Fruit fly (Drosophila melanogaster) whole organism, wandering third instar larva: ENCODE measurements around the gene Amnionless.

Source experiments
- CrebA ChIP-seq: fragments of 200-800 bp; sonication (Bioruptor generic); optimal IDR thresholded peaks from 2 replicates; lab custom pipeline; 2016; ENCODE audit warnings: missing biosample characterization, mild to moderate bottlenecking, missing genetic modification characterization, borderline replicate concordance
- Hnf4 ChIP-seq: fragments of 200-800 bp; sonication (Bioruptor generic); optimal IDR thresholded peaks from 2 replicates; lab custom pipeline; 2016; ENCODE audit warnings: missing biosample characterization, mild to moderate bottlenecking, missing genetic modification characterization
- Hr78 ChIP-seq: fragments of >200 bp; optimal IDR thresholded peaks from 2 replicates; lab custom pipeline; 2017; ENCODE audit warnings: missing biosample characterization, missing genetic modification characterization
- Mio ChIP-seq: sonication (Bioruptor generic); optimal IDR thresholded peaks from 2 replicates; lab custom pipeline; 2016; ENCODE audit warnings: missing biosample characterization, missing genetic modification characterization
- Sp1 ChIP-seq: fragments of 200-800 bp; sonication (Bioruptor generic); optimal IDR thresholded peaks from 3 replicates; lab custom pipeline; 2019; ENCODE audit warnings: missing biosample characterization, mild to moderate bottlenecking, missing genetic modification characterization, moderate library complexity
- Vsx2 ChIP-seq: fragments of 200-300, 225-300 bp; sonication (Bioruptor generic); optimal IDR thresholded peaks from 2 replicates; lab custom pipeline; 2018; ENCODE audit warnings: missing biosample characterization, missing genetic modification characterization; ENCODE audit not compliant: partially characterized antibody
- br ChIP-seq: fragments of 200-800 bp; sonication (Bioruptor generic); optimal IDR thresholded peaks from 2 replicates; lab custom pipeline; 2016; ENCODE audit warnings: missing biosample characterization, missing genetic modification characterization
- dl ChIP-seq, 2 experiments: fragments of 175-275, 200-275 bp in 1 of 2; fragments of 200-275 bp in 1 of 2; sonication (Bioruptor generic); optimal IDR thresholded peaks; lab custom pipeline; 2018; ENCODE audit warnings: mild to moderate bottlenecking in 2 of 2, missing biosample characterization in 2 of 2, missing genetic modification characterization in 2 of 2, moderate library complexity in 2 of 2; ENCODE audit not compliant: partially characterized antibody in 2 of 2, insufficient read depth in 1 of 2
- dsf ChIP-seq: sonication (Bioruptor generic); optimal IDR thresholded peaks from 2 replicates; lab custom pipeline; 2016; ENCODE audit warnings: missing biosample characterization, missing genetic modification characterization, borderline replicate concordance
- h ChIP-seq: fragments of 200-800 bp; sonication (Bioruptor generic); optimal IDR thresholded peaks from 3 replicates; lab custom pipeline; 2016; ENCODE audit warnings: missing biosample characterization, mild to moderate bottlenecking, missing genetic modification characterization
- lola ChIP-seq: fragments of >200 bp; optimal IDR thresholded peaks from 2 replicates; lab custom pipeline; 2017; ENCODE audit warnings: missing biosample characterization, missing genetic modification characterization
- psq ChIP-seq: fragments of 200-800 bp; sonication (Bioruptor generic); optimal IDR thresholded peaks from 3 replicates; lab custom pipeline; 2017; ENCODE audit warnings: missing biosample characterization, mild to moderate bottlenecking, missing genetic modification characterization, moderate library complexity
- sv ChIP-seq: fragments of 200-800 bp; sonication (Bioruptor generic); optimal IDR thresholded peaks from 3 replicates; lab custom pipeline; 2016; ENCODE audit warnings: missing biosample characterization, missing genetic modification characterization

dm6 chr2L:309177-309576, 20.2 kb upstream of the Amnionless start:
- no peak for TF ChIP-seq psq
- no peak for TF ChIP-seq Hr78 (GFP tag; lab: Kevin White, UChicago)
- no peak for TF ChIP-seq Vsx2
- TF ChIP-seq lola (GFP tag; lab: Kevin White, UChicago) = no peak
- TF ChIP-seq dl (GFP tag; optimal IDR thresholded peaks at IDR 0.05; lab: Kevin White, UChicago; ENCODE audit: insufficient read depth in 1 of 2, partially characterized antibody in 2 of 2) = no peak
- TF ChIP-seq CrebA = no peak
- TF ChIP-seq dsf = no peak
- no peak for TF ChIP-seq br (GFP tag; lab: Kevin White, UChicago)
- no peak for TF ChIP-seq Hnf4 (GFP tag; lab: Kevin White, UChicago)
- TF ChIP-seq h (GFP tag; lab: Kevin White, UChicago) = no peak
- no peak for TF ChIP-seq Mio (GFP tag; lab: Kevin White, UChicago)
- TF ChIP-seq Sp1 (GFP tag; lab: Kevin White, UChicago) = no peak
- TF ChIP-seq sv (GFP tag; lab: Kevin White, UChicago) = no peak
